Worm (Caenorhabditis elegans) whole organism, L2 larva: Measurements from ENCODE around the gene fzy-1.

Experiments used
- elt-1 ChIP-seq: fragments of 150-350 bp; optimal IDR thresholded peaks from 2 replicates; lab custom pipeline; 2014; ENCODE audit warnings: missing biosample characterization, missing genetic modification characterization
- nhr-25 ChIP-seq: fragments of 150-350 bp; sonication (generic microtip); optimal IDR thresholded peaks from 3 replicates; lab custom pipeline; 2014; ENCODE audit warnings: missing biosample characterization, missing genetic modification characterization
- unc-62 ChIP-seq: fragments of 150-350 bp; optimal IDR thresholded peaks from 2 replicates; lab custom pipeline; 2014; ENCODE audit warnings: missing biosample characterization, missing genetic modification reagents, missing genetic modification characterization

ce11 chrII:5533642-5534041 is 33.1 kb downstream of the fzy-1 start, which contains the start of gene hlh-26:
- TF ChIP-seq elt-1 (no peak), unc-62 (GFP tag; lab: Kevin White, UChicago) (no peak), nhr-25 (no peak)
